Fruit fly (Drosophila melanogaster): ENCODE results near the gene CG15601.

CG15601 gene

dm6 chrX:15760447-15761297 is 50.2 kb downstream of the CG15601 start, which contains the start of the genes Graf and mRpL3 (continued):
- TF ChIP-seq NfI (GFP tag; optimal IDR thresholded peaks at IDR 0.05) = no peak
- no peak for TF ChIP-seq corto (GFP tag; optimal IDR thresholded peaks at IDR 0.05)
- no peak for TF ChIP-seq Sox100B (GFP tag; optimal IDR thresholded peaks at IDR 0.05)
- TF ChIP-seq CG12659 (GFP tag; optimal IDR thresholded peaks at IDR 0.05) = peak; percentile 8
- TF ChIP-seq esg (GFP tag; conservative IDR thresholded peaks at IDR 0.05) = no peak
- TF ChIP-seq row (GFP tag; IDR thresholded peaks at IDR 0.05) = peak; percentile 57
- TF ChIP-seq Ravus (GFP tag; IDR thresholded peaks at IDR 0.05) = no peak
- TF ChIP-seq CG11456 (GFP tag; IDR thresholded peaks at IDR 0.05) = no peak
- peak in 1 of 2 experiments; percentile 23 for TF ChIP-seq Hr78 (GFP tag; optimal IDR thresholded peaks at IDR 0.05)
- peak; percentile 96 for TF ChIP-seq bbx (GFP tag; IDR thresholded peaks at IDR 0.05; ENCODE audit: partially characterized antibody)
- TF ChIP-seq jing (GFP tag; optimal IDR thresholded peaks at IDR 0.05) = no peak
- no peak for TF ChIP-seq C15 (GFP tag; IDR thresholded peaks at IDR 0.05)
- no peak for TF ChIP-seq CG16863 (GFP tag; optimal IDR thresholded peaks at IDR 0.05)
- TF ChIP-seq CG15479 (GFP tag; optimal IDR thresholded peaks at IDR 0.05) = no peak
- TF ChIP-seq otp (GFP tag; IDR thresholded peaks at IDR 0.05) = no peak
- TF ChIP-seq dmrt99B (tag; optimal IDR thresholded peaks at IDR 0.05) = no peak
- peak; percentile 96 for TF ChIP-seq CG30020 (tag; optimal IDR thresholded peaks at IDR 0.05)
- TF ChIP-seq gem (tag; optimal IDR thresholded peaks at IDR 0.05) = no peak
- TF ChIP-seq dati (GFP tag; IDR thresholded peaks at IDR 0.05) = no peak
- TF ChIP-seq CG5953 (GFP tag; IDR thresholded peaks at IDR 0.05) = no peak
- no peak for TF ChIP-seq CG15011 (GFP tag; optimal IDR thresholded peaks at IDR 0.05)
- no peak for TF ChIP-seq CG15696 (tag; optimal IDR thresholded peaks at IDR 0.05)
- no peak for TF ChIP-seq CTCF (GFP tag; optimal IDR thresholded peaks at IDR 0.05)
- TF ChIP-seq z (GFP tag; IDR thresholded peaks at IDR 0.05) = no peak
- TF ChIP-seq CG4854 (GFP tag; optimal IDR thresholded peaks at IDR 0.05) = no peak
- TF ChIP-seq schlank (tag; optimal IDR thresholded peaks at IDR 0.05) = no peak
- TF ChIP-seq CG10209 (GFP tag; optimal IDR thresholded peaks at IDR 0.05) = no peak
- TF ChIP-seq CG6791 (GFP tag; IDR thresholded peaks at IDR 0.05; ENCODE audit: partially characterized antibody) = peak; percentile 94
- 0 out of 2 replicates have a peak, but pooled peaks have one; percentile 14 for TF ChIP-seq CG14441 (GFP tag; IDR thresholded peaks at IDR 0.05)
- TF ChIP-seq CG13624 (GFP tag; optimal IDR thresholded peaks at IDR 0.05) = no peak
- TF ChIP-seq wor (GFP tag; IDR thresholded peaks at IDR 0.05) = no peak
- no peak for TF ChIP-seq dmrt11E (tag; optimal IDR thresholded peaks at IDR 0.05)
- TF ChIP-seq sisA (GFP tag; IDR thresholded peaks at IDR 0.05) = no peak
- TF ChIP-seq NK7.1 (GFP tag; optimal IDR thresholded peaks at IDR 0.05) = no peak
- no peak for TF ChIP-seq Atf6 (GFP tag; IDR thresholded peaks at IDR 0.05)
- no peak for TF ChIP-seq CG7987 (GFP tag; optimal IDR thresholded peaks at IDR 0.05)
- TF ChIP-seq pb (GFP tag; optimal IDR thresholded peaks at IDR 0.05) = no peak
- no peak for TF ChIP-seq HLH3B (GFP tag; IDR thresholded peaks at IDR 0.05)
- TF ChIP-seq Bdp1 (GFP tag; optimal IDR thresholded peaks at IDR 0.05) = no peak
- no peak for TF ChIP-seq sug (tag; optimal IDR thresholded peaks at IDR 0.05)
- no peak for TF ChIP-seq CG8281 (tag; optimal IDR thresholded peaks at IDR 0.05)
- no peak for TF ChIP-seq bsh (GFP tag; optimal IDR thresholded peaks at IDR 0.05)
- TF ChIP-seq Deaf1 (tag; optimal IDR thresholded peaks at IDR 0.05) = no peak
- no peak for TF ChIP-seq Hmx (GFP tag; optimal IDR thresholded peaks at IDR 0.05)
- TF ChIP-seq chif (GFP tag; optimal IDR thresholded peaks at IDR 0.05) = no peak
- no peak for TF ChIP-seq ATbp (GFP tag; optimal IDR thresholded peaks at IDR 0.05)
- no peak for TF ChIP-seq Dip3 (GFP tag; optimal IDR thresholded peaks at IDR 0.05)
- TF ChIP-seq peb (GFP tag; IDR thresholded peaks at IDR 0.05) = no peak
- TF ChIP-seq CG2199 (GFP tag; IDR thresholded peaks at IDR 0.05) = no peak
- no peak for TF ChIP-seq pum (GFP tag; optimal IDR thresholded peaks at IDR 0.05)

Data from whole organism, embryonic.